Worm (Caenorhabditis elegans) whole organism, midembryonic: ENCODE data around the gene str-193.

Source experiments
- T22C8.4 ChIP-seq: fragments of 200-800 bp; sonication (Bioruptor generic); IDR thresholded peaks from 2 replicates; pipeline ENCODE4 v1.3.6; 2022; ENCODE audit warnings: missing genetic modification characterization, missing compliant biosample characterization
- cog-1 ChIP-seq: sonication (generic microtip); optimal IDR thresholded peaks from 2 replicates; lab custom pipeline; 2016; ENCODE audit warnings: missing genetic modification characterization, missing compliant biosample characterization
- flt-1 ChIP-seq: fragments of 200-800 bp; sonication (Bioruptor generic); IDR thresholded peaks from 2 replicates; pipeline ENCODE4 v1.3.6; 2022; ENCODE audit warnings: missing genetic modification characterization, missing compliant biosample characterization
- klf-2 ChIP-seq: fragments of 200-800 bp; sonication (Bioruptor generic); conservative IDR thresholded peaks from 2 replicates; pipeline ENCODE4 v1.3.6; 2022; ENCODE audit warnings: missing genetic modification reagents, missing genetic modification characterization, missing compliant biosample characterization
- med-1 ChIP-seq: sonication (generic microtip); optimal IDR thresholded peaks from 2 replicates; lab custom pipeline; 2017; ENCODE audit warnings: missing genetic modification characterization, mild to moderate bottlenecking, missing compliant biosample characterization, antibody characterized with exemption, missing genetic modification reagents; ENCODE audit not compliant: insufficient read depth
- ref-1 ChIP-seq: fragments of 200-800 bp; sonication (Bioruptor generic); conservative IDR thresholded peaks from 2 replicates; pipeline ENCODE4 v1.3.6; 2022; ENCODE audit warnings: missing genetic modification reagents, missing genetic modification characterization, missing compliant biosample characterization
- tab-1 ChIP-seq: fragments of 200-800 bp; sonication (Bioruptor generic); IDR thresholded peaks from 2 replicates; pipeline ENCODE4 v1.3.6; 2022; ENCODE audit warnings: missing genetic modification characterization, missing compliant biosample characterization
- ztf-23 ChIP-seq: fragments of 200-800 bp; sonication (Bioruptor generic); IDR thresholded peaks from 2 replicates; pipeline ENCODE4 v1.3.6; 2022; ENCODE audit warnings: missing genetic modification reagents, missing genetic modification characterization, missing compliant biosample characterization
- ztf-29 ChIP-seq: fragments of 200-800 bp; sonication (Bioruptor generic); IDR thresholded peaks from 2 replicates; pipeline ENCODE4 v1.3.6; 2022; ENCODE audit warnings: missing genetic modification reagents, missing genetic modification characterization, missing compliant biosample characterization

The str-193 gene

ce11 chrV:9841376-9841775, 19.8 kb upstream of the str-193 start, which contains the start of gene sru-36:
TSS of gene sru-36 (plus strand) at chrV:9841676.
- TF ChIP-seq ztf-23 (GFP tag; lab: Robert Waterston, UW) (no peak), cog-1 (tag; lab: Kevin White, UChicago) (no peak), flt-1 (no peak), klf-2 (GFP tag; lab: Robert Waterston, UW) (no peak), ref-1 (GFP tag; lab: Robert Waterston, UW) (no peak), med-1 (GFP tag; lab: Kevin White, UChicago) (no peak), ztf-29 (GFP tag; lab: Robert Waterston, UW) (no peak), T22C8.4 (GFP tag; lab: Robert Waterston, UW) (no peak), tab-1 (no peak)

- no peak for TF ChIP-seq ref-1 (GFP tag; lab: Robert Waterston, UW)
- TF ChIP-seq cog-1 (tag; lab: Kevin White, UChicago), result no peak
- TF ChIP-seq T22C8.4 (GFP tag; lab: Robert Waterston, UW), result no peak
- no peak for TF ChIP-seq flt-1
- no peak for TF ChIP-seq tab-1
- no peak for TF ChIP-seq ztf-29 (GFP tag; lab: Robert Waterston, UW)
- no peak for TF ChIP-seq med-1 (GFP tag; lab: Kevin White, UChicago)
- TF ChIP-seq klf-2 (GFP tag; lab: Robert Waterston, UW), result no peak
- no peak for TF ChIP-seq ztf-23 (GFP tag; lab: Robert Waterston, UW)
Observed at ce11 chrV:9837679-9838078, 16.1 kb upstream of the str-193 start, which contains the start of gene srsx-21. TSS of gene srsx-21 (plus strand) at chrV:9837979.

- TF ChIP-seq ztf-29 (GFP tag; lab: Robert Waterston, UW) (no peak), med-1 (GFP tag; lab: Kevin White, UChicago) (no peak), flt-1 (no peak), T22C8.4 (GFP tag; lab: Robert Waterston, UW) (no peak), ztf-23 (GFP tag; lab: Robert Waterston, UW) (no peak), klf-2 (GFP tag; lab: Robert Waterston, UW) (no peak), cog-1 (tag; lab: Kevin White, UChicago) (no peak), tab-1 (no peak)
Observed at ce11 chrV:9835945-9836344, 14.3 kb upstream of the str-193 start, which contains the start of gene sru-38. TSS of gene sru-38 (minus strand) at chrV:9836045.

- TF ChIP-seq klf-2 (GFP tag; lab: Robert Waterston, UW) (no peak), tab-1 (no peak), med-1 (GFP tag; lab: Kevin White, UChicago) (no peak), ztf-29 (GFP tag; lab: Robert Waterston, UW) (no peak), T22C8.4 (GFP tag; lab: Robert Waterston, UW) (no peak), ztf-23 (GFP tag; lab: Robert Waterston, UW) (no peak), flt-1 (no peak), cog-1 (tag; lab: Kevin White, UChicago) (no peak), ref-1 (GFP tag; lab: Robert Waterston, UW) (no peak)
Observed at ce11 chrV:9833900-9834299, 12.3 kb upstream of the str-193 start, which contains the start of gene sru-40. TSS of gene sru-40 (minus strand) at chrV:9834000.

- no peak for TF ChIP-seq tab-1
- no peak for TF ChIP-seq med-1 (GFP tag; lab: Kevin White, UChicago)
- no peak for TF ChIP-seq ztf-29 (GFP tag; lab: Robert Waterston, UW)
- no peak for TF ChIP-seq klf-2 (GFP tag; lab: Robert Waterston, UW)
- no peak for TF ChIP-seq T22C8.4 (GFP tag; lab: Robert Waterston, UW)
- TF ChIP-seq cog-1 (tag; lab: Kevin White, UChicago), result no peak
- TF ChIP-seq ztf-23 (GFP tag; lab: Robert Waterston, UW), result no peak
- no peak for TF ChIP-seq flt-1
- no peak for TF ChIP-seq ref-1 (GFP tag; lab: Robert Waterston, UW)
Observed at ce11 chrV:9824149-9824548, 2.5 kb upstream of the str-193 start, which contains the start of gene str-2. TSS of gene str-2 (minus strand) at chrV:9824249.

ce11 chrV:9816390-9816789, 5.2 kb downstream of the str-193 start, which contains the start of gene sru-31:
TSS of gene sru-31 (plus strand) at chrV:9816690.
- no peak for TF ChIP-seq ref-1 (GFP tag; lab: Robert Waterston, UW)
- TF ChIP-seq med-1 (GFP tag; lab: Kevin White, UChicago), result no peak
- TF ChIP-seq ztf-29 (GFP tag; lab: Robert Waterston, UW), result no peak

ce11 chrV:9813527-9813926, 8.1 kb downstream of the str-193 start, which contains the start of gene sru-30:
TSS of gene sru-30 (plus strand) at chrV:9813827.
- no peak for TF ChIP-seq T22C8.4 (GFP tag; lab: Robert Waterston, UW)
- no peak for TF ChIP-seq klf-2 (GFP tag; lab: Robert Waterston, UW)
- no peak for TF ChIP-seq ref-1 (GFP tag; lab: Robert Waterston, UW)
- no peak for TF ChIP-seq med-1 (GFP tag; lab: Kevin White, UChicago)
- TF ChIP-seq ztf-29 (GFP tag; lab: Robert Waterston, UW), result no peak
- TF ChIP-seq cog-1 (tag; lab: Kevin White, UChicago), result no peak
- TF ChIP-seq tab-1, result no peak
- TF ChIP-seq ztf-23 (GFP tag; lab: Robert Waterston, UW), result no peak
- no peak for TF ChIP-seq flt-1

- TF ChIP-seq ref-1 (GFP tag; lab: Robert Waterston, UW) (no peak), T22C8.4 (GFP tag; lab: Robert Waterston, UW) (no peak), ztf-29 (GFP tag; lab: Robert Waterston, UW) (no peak), flt-1 (no peak), cog-1 (tag; lab: Kevin White, UChicago) (no peak), ztf-23 (GFP tag; lab: Robert Waterston, UW) (no peak), klf-2 (GFP tag; lab: Robert Waterston, UW) (no peak), tab-1 (no peak), med-1 (GFP tag; lab: Kevin White, UChicago) (no peak)
Observed at ce11 chrV:9812216-9812615, 9.4 kb downstream of the str-193 start.

ce11 chrV:9811154-9811553, 10.5 kb downstream of the str-193 start, which contains the start of gene sru-29:
TSS of gene sru-29 (plus strand) at chrV:9811454.
- TF ChIP-seq cog-1 (tag; lab: Kevin White, UChicago) (no peak), ztf-23 (GFP tag; lab: Robert Waterston, UW) (no peak), klf-2 (GFP tag; lab: Robert Waterston, UW) (no peak), flt-1 (no peak), ztf-29 (GFP tag; lab: Robert Waterston, UW) (no peak), ref-1 (GFP tag; lab: Robert Waterston, UW) (no peak)
